Fruit fly (Drosophila melanogaster) whole organism, embryonic: Measurements from ENCODE around the gene Sk2.

ENCODE experiments used
- CG10543 ChIP-seq: fragments of 200-800 bp; sonication (Bioruptor generic); optimal IDR thresholded peaks from 3 replicates; lab custom pipeline; 2017; ENCODE audit warnings: missing biosample characterization, mild to moderate bottlenecking, missing genetic modification characterization, moderate library complexity
- CG11085 ChIP-seq: fragments of 200-800 bp; sonication (Bioruptor generic); IDR thresholded peaks from 2 replicates; pipeline ENCODE4 v1.3.6; 2022; ENCODE audit warnings: missing biosample characterization, missing genetic modification characterization
- CG1233 ChIP-seq: fragments of 200-800 bp; sonication (Bioruptor generic); optimal IDR thresholded peaks from 4 replicates; lab custom pipeline; 2018; ENCODE audit warnings: missing biosample characterization, mild to moderate bottlenecking, missing genetic modification characterization
- CG13424 ChIP-seq: fragments of 200-800 bp; sonication (Bioruptor generic); optimal IDR thresholded peaks from 2 replicates; lab custom pipeline; 2019; ENCODE audit warnings: missing biosample characterization, mild to moderate bottlenecking, missing genetic modification characterization, moderate library complexity
- CG15479 ChIP-seq: fragments of 200-800 bp; sonication (Bioruptor generic); optimal IDR thresholded peaks from 3 replicates; lab custom pipeline; 2019; ENCODE audit warnings: missing biosample characterization, mild to moderate bottlenecking, missing genetic modification characterization, moderate library complexity
- CG15601 ChIP-seq: fragments of 200-800 bp; sonication (Bioruptor generic); optimal IDR thresholded peaks from 3 replicates; lab custom pipeline; 2019; ENCODE audit warnings: missing biosample characterization, mild to moderate bottlenecking, missing genetic modification characterization, moderate library complexity
- CG17912 ChIP-seq: fragments of 200-800 bp; sonication (Bioruptor generic); optimal IDR thresholded peaks from 2 replicates; lab custom pipeline; 2018; ENCODE audit warnings: missing biosample characterization, mild to moderate bottlenecking, missing genetic modification characterization
- CG2712 ChIP-seq: fragments of 200-800 bp; optimal IDR thresholded peaks from 3 replicates; lab custom pipeline; 2019; ENCODE audit warnings: missing biosample characterization, mild to moderate bottlenecking, missing genetic modification characterization, moderate library complexity
- CG30020 ChIP-seq: fragments of 200-800 bp; optimal IDR thresholded peaks from 2 replicates; lab custom pipeline; 2019; ENCODE audit warnings: missing biosample characterization, mild to moderate bottlenecking, missing genetic modification characterization, moderate library complexity
- CG31224 ChIP-seq: fragments of 200-800 bp; sonication (Bioruptor generic); IDR thresholded peaks from 2 replicates; pipeline ENCODE4 v1.3.6; 2022; ENCODE audit warnings: missing biosample characterization, missing genetic modification characterization
- CG32767 ChIP-seq: fragments of 200-800 bp; sonication (Bioruptor generic); IDR thresholded peaks from 2 replicates; pipeline ENCODE4 v1.3.6; 2022; ENCODE audit warnings: missing biosample characterization, missing genetic modification characterization
- CG33557 ChIP-seq: fragments of 200-800 bp; sonication (Bioruptor generic); optimal IDR thresholded peaks from 2 replicates; lab custom pipeline; 2019; ENCODE audit warnings: missing biosample characterization, mild to moderate bottlenecking, missing genetic modification characterization, moderate library complexity
- CG6689 ChIP-seq: fragments of 200-800 bp; sonication (Bioruptor generic); IDR thresholded peaks from 2 replicates; pipeline ENCODE4 v1.3.6; 2022; ENCODE audit warnings: missing biosample characterization, missing genetic modification characterization
- CG6791 ChIP-seq: fragments of 200-800 bp; sonication (Bioruptor generic); IDR thresholded peaks from 3 replicates; pipeline ENCODE4 v1.3.6; 2022; ENCODE audit warnings: missing biosample characterization, missing genetic modification characterization; ENCODE audit not compliant: partially characterized antibody
- CG7372 ChIP-seq: fragments of 200-800 bp; sonication (Bioruptor generic); IDR thresholded peaks from 2 replicates; pipeline ENCODE4 v1.3.6; 2022; ENCODE audit warnings: missing biosample characterization, missing genetic modification characterization
- CG7963 ChIP-seq: fragments of 200-800 bp; sonication (Bioruptor generic); IDR thresholded peaks from 3 replicates; pipeline ENCODE4 v1.3.6; 2022; ENCODE audit warnings: missing biosample characterization, missing genetic modification characterization; ENCODE audit not compliant: partially characterized antibody
- CG7987 ChIP-seq: fragments of 200-800 bp; sonication (Bioruptor generic); optimal IDR thresholded peaks from 2 replicates; lab custom pipeline; 2018; ENCODE audit warnings: missing biosample characterization, mild to moderate bottlenecking, missing genetic modification characterization, moderate library complexity
- CG8924 ChIP-seq: fragments of 200-800 bp; optimal IDR thresholded peaks from 3 replicates; lab custom pipeline; 2019; ENCODE audit warnings: missing biosample characterization, mild to moderate bottlenecking, missing genetic modification characterization, moderate library complexity
- CHES-1-like ChIP-seq: fragments of 200-800 bp; sonication (Bioruptor generic); optimal IDR thresholded peaks from 2 replicates; lab custom pipeline; 2016; ENCODE audit warnings: missing biosample characterization, missing genetic modification characterization
- Dek ChIP-seq: fragments of 200-800 bp; sonication (Bioruptor generic); optimal IDR thresholded peaks from 3 replicates; lab custom pipeline; 2019; ENCODE audit warnings: missing biosample characterization, mild to moderate bottlenecking, missing genetic modification characterization, moderate library complexity
- Doc2 ChIP-seq: fragments of 200-800 bp; sonication (Bioruptor generic); IDR thresholded peaks from 2 replicates; pipeline ENCODE4 v1.3.6; 2022; ENCODE audit warnings: missing biosample characterization, missing genetic modification characterization
- E2f2 ChIP-seq: fragments of 200-800 bp; sonication (Bioruptor generic); IDR thresholded peaks from 2 replicates; pipeline ENCODE4 v1.3.6; 2022; ENCODE audit warnings: missing biosample characterization, missing genetic modification characterization
- Elba2 ChIP-seq: fragments of 200-800 bp; sonication (Bioruptor generic); optimal IDR thresholded peaks from 3 replicates; lab custom pipeline; 2016; ENCODE audit warnings: missing biosample characterization, missing genetic modification characterization
- GATAe ChIP-seq: fragments of 200-800 bp; sonication (Bioruptor generic); conservative IDR thresholded peaks from 2 replicates; pipeline ENCODE4 v1.3.6; 2022; ENCODE audit warnings: missing biosample characterization, missing genetic modification characterization
- Hr78 ChIP-seq, 2 experiments: fragments of 200-800 bp in 1 of 2; fragments of >200 bp in 1 of 2; sonication (Bioruptor generic) in 1 of 2; optimal IDR thresholded peaks; 2 replicates each; lab custom pipeline; 2017 to 2019; ENCODE audit warnings: missing biosample characterization in 2 of 2, missing genetic modification characterization in 2 of 2, mild to moderate bottlenecking in 1 of 2, moderate library complexity in 1 of 2
- NC2α ChIP-seq: fragments of 200-800 bp; sonication (Bioruptor generic); optimal IDR thresholded peaks from 2 replicates; lab custom pipeline; 2016; ENCODE audit warnings: missing biosample characterization, missing genetic modification characterization
- NFAT ChIP-seq: fragments of 200-800 bp; sonication (Bioruptor generic); IDR thresholded peaks from 2 replicates; pipeline ENCODE4 v1.3.6; 2022; ENCODE audit warnings: missing biosample characterization, missing genetic modification characterization
- Sin3A ChIP-seq: fragments of >200 bp; optimal IDR thresholded peaks from 2 replicates; lab custom pipeline; 2018
- Sox100B ChIP-seq: fragments of 200-800 bp; sonication (Bioruptor generic); optimal IDR thresholded peaks from 3 replicates; lab custom pipeline; 2018; ENCODE audit warnings: missing biosample characterization, mild to moderate bottlenecking, missing genetic modification characterization
- TFAM ChIP-seq: fragments of 200-800 bp; sonication (Bioruptor generic); optimal IDR thresholded peaks from 2 replicates; lab custom pipeline; 2017; ENCODE audit warnings: missing biosample characterization, missing genetic modification characterization, inconsistent platforms
- br ChIP-seq: fragments of >200 bp; optimal IDR thresholded peaks from 2 replicates; lab custom pipeline; 2017
- chif ChIP-seq, 2 experiments: fragments of 200-800 bp; sonication (Bioruptor generic); optimal IDR thresholded peaks; 3 replicates each; lab custom pipeline; 2016; ENCODE audit warnings: missing biosample characterization in 2 of 2, missing genetic modification characterization in 2 of 2
- chm ChIP-seq: fragments of 200-800 bp; sonication (Bioruptor generic); IDR thresholded peaks from 2 replicates; pipeline ENCODE4 v1.3.6; 2022; ENCODE audit warnings: missing biosample characterization, missing genetic modification characterization
- danr ChIP-seq: fragments of 200-800 bp; sonication (Bioruptor generic); IDR thresholded peaks from 2 replicates; pipeline ENCODE4 v1.3.6; 2022; ENCODE audit warnings: missing biosample characterization, missing genetic modification characterization
- dmrt99B ChIP-seq: fragments of 200-800 bp; sonication (Bioruptor generic); optimal IDR thresholded peaks from 2 replicates; lab custom pipeline; 2018; ENCODE audit warnings: missing biosample characterization, mild to moderate bottlenecking, missing genetic modification characterization, moderate library complexity
- gem ChIP-seq: fragments of 200-800 bp; sonication (Bioruptor generic); optimal IDR thresholded peaks from 2 replicates; lab custom pipeline; 2019; ENCODE audit warnings: missing biosample characterization, mild to moderate bottlenecking, missing genetic modification characterization, moderate library complexity
- grn ChIP-seq: fragments of 200-800 bp; sonication (Bioruptor generic); optimal IDR thresholded peaks from 3 replicates; lab custom pipeline; 2017; ENCODE audit warnings: missing biosample characterization, missing genetic modification characterization
- gsb-n ChIP-seq: fragments of 200-800 bp; sonication (Bioruptor generic); optimal IDR thresholded peaks from 3 replicates; lab custom pipeline; 2018; ENCODE audit warnings: missing biosample characterization, mild to moderate bottlenecking, missing genetic modification characterization
- hbn ChIP-seq: fragments of 200-800 bp; sonication (Bioruptor generic); IDR thresholded peaks from 2 replicates; pipeline ENCODE4 v1.3.6; 2022; ENCODE audit warnings: missing biosample characterization, missing genetic modification characterization; ENCODE audit not compliant: partially characterized antibody
- kah ChIP-seq: fragments of 200-800 bp; sonication (Bioruptor generic); optimal IDR thresholded peaks from 2 replicates; lab custom pipeline; 2018; ENCODE audit warnings: missing biosample characterization, mild to moderate bottlenecking, missing genetic modification characterization
- mirr ChIP-seq: fragments of 200-800 bp; sonication (Bioruptor generic); optimal IDR thresholded peaks from 3 replicates; lab custom pipeline; 2018; ENCODE audit warnings: missing biosample characterization, mild to moderate bottlenecking, missing genetic modification characterization
- nmo ChIP-seq: fragments of 200-800 bp; sonication (Bioruptor generic); optimal IDR thresholded peaks from 2 replicates; lab custom pipeline; 2018; ENCODE audit warnings: missing biosample characterization, mild to moderate bottlenecking, missing genetic modification characterization, moderate library complexity
- p53 ChIP-seq: fragments of 200-800 bp; sonication (Bioruptor generic); optimal IDR thresholded peaks from 2 replicates; lab custom pipeline; 2016; ENCODE audit warnings: missing biosample characterization, missing genetic modification characterization
- run ChIP-seq: fragments of 200-800 bp; sonication (Bioruptor generic); optimal IDR thresholded peaks from 3 replicates; lab custom pipeline; 2018; ENCODE audit warnings: missing biosample characterization, mild to moderate bottlenecking, missing genetic modification characterization
- salm ChIP-seq: fragments of 200-800 bp; sonication (Bioruptor generic); optimal IDR thresholded peaks from 2 replicates; lab custom pipeline; 2018; ENCODE audit warnings: missing biosample characterization, mild to moderate bottlenecking, missing genetic modification characterization
- sqz ChIP-seq: fragments of 200-800 bp; sonication (Bioruptor generic); optimal IDR thresholded peaks from 3 replicates; lab custom pipeline; 2018; ENCODE audit warnings: missing biosample characterization, mild to moderate bottlenecking, missing genetic modification characterization
- tio ChIP-seq: fragments of 200-800 bp; sonication (Bioruptor generic); optimal IDR thresholded peaks from 2 replicates; lab custom pipeline; 2017; ENCODE audit warnings: missing biosample characterization, missing genetic modification characterization, inconsistent platforms
- ttk ChIP-seq: fragments of 200-800 bp; sonication (Bioruptor generic); IDR thresholded peaks from 2 replicates; pipeline ENCODE4 v2.1.2; 2022; ENCODE audit warnings: missing biosample characterization, missing genetic modification characterization
- unpg ChIP-seq: fragments of 200-800 bp; sonication (Bioruptor generic); optimal IDR thresholded peaks from 3 replicates; lab custom pipeline; 2018; ENCODE audit warnings: missing biosample characterization, mild to moderate bottlenecking, missing genetic modification characterization, moderate library complexity

Gene Sk2

DNA sequence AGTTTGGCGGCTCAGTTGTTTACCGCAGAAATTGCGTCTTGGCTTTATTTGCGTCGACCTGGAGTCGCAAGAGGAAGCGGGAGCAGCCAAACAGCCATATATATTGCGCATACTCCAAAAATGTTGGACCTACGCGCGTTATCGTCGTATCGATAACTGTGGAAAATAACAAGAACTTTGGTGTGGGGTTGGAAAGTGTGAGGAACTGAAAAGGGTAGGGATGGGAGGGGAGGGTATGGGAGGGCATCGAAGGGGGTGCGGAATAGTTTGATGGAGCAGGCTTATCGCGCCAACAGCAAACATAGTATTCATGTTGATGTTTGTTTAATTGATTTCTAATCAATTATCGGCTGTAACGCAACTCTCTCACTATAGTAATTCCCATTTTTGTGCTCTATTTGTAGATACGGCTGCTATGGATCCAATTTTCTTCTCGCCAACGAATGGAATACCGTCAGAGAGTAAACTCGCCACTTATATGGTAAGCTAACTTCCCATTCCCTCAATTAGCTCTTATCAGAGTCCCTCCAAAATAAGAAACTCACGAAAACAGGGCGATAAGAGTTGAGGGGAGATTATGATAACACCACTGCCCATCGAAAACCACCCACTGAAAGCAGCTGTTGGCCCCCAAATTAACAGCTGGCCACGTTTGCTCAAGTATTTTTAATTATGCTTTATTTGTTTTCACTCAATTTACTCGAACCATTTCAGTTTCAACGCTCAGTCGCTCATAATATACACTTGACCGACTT lies 36.6 kb downstream of the Sk2 start (continued):
- peak; percentile 81 for TF ChIP-seq CG15601 (tag; lab: Kevin White, UChicago)
- TF ChIP-seq NFAT (GFP tag; lab: Robert Waterston, UW), result peak; percentile 92
- TF ChIP-seq CG13424, result peak; percentile 25
- no peak for TF ChIP-seq CG17912 (GFP tag; lab: Kevin White, UChicago)
- TF ChIP-seq Doc2 (GFP tag; lab: Robert Waterston, UW), result no peak
- TF ChIP-seq tio (GFP tag; lab: Kevin White, UChicago), result no peak
- TF ChIP-seq CG30020 (tag; lab: Kevin White, UChicago), result no peak
- TF ChIP-seq kah (GFP tag; lab: Kevin White, UChicago), result peak; percentile 22
- peak; percentile 84 for TF ChIP-seq chm (GFP tag; lab: Robert Waterston, UW)
- no peak for TF ChIP-seq CG7963 (GFP tag; lab: Robert Waterston, UW)
- peak; percentile 24 for TF ChIP-seq salm (tag; lab: Kevin White, UChicago)
- TF ChIP-seq danr, result no peak
- TF ChIP-seq CG8924, result peak; percentile 24
- TF ChIP-seq Sox100B (GFP tag; lab: Kevin White, UChicago), result peak; percentile 45
- TF ChIP-seq gsb-n (tag; lab: Kevin White, UChicago), result peak; percentile 23
- peak; percentile 46; the same call in 1 of the 2 replicates for TF ChIP-seq ttk
- peak; percentile 50 for TF ChIP-seq CHES-1-like (GFP tag; lab: Kevin White, UChicago)
- no peak for TF ChIP-seq dmrt99B (tag; lab: Kevin White, UChicago)
- TF ChIP-seq chif (GFP tag; optimal IDR thresholded peaks at IDR 0.05; lab: Kevin White, UChicago), result peak; percentile 13 to 28
- TF ChIP-seq gem (tag; lab: Kevin White, UChicago), result peak; percentile 48
- TF ChIP-seq grn (GFP tag; lab: Kevin White, UChicago), result peak; percentile 97
- no peak for TF ChIP-seq Sin3A
- peak; percentile 46 for TF ChIP-seq NC2α (GFP tag; lab: Kevin White, UChicago)
- TF ChIP-seq CG10543 (GFP tag; lab: Kevin White, UChicago), result peak; percentile 89
- TF ChIP-seq nmo, result no peak
- peak; percentile 91 for TF ChIP-seq GATAe (GFP tag; lab: Robert Waterston, UW)
- peak; percentile 24 for TF ChIP-seq CG2712 (tag; lab: Kevin White, UChicago)
- TF ChIP-seq CG15479 (GFP tag; lab: Kevin White, UChicago), result no peak
- TF ChIP-seq CG6689 (GFP tag; lab: Robert Waterston, UW), result peak; percentile 54; the same call in 1 of the 2 replicates
- TF ChIP-seq CG11085, result no peak
- no peak for TF ChIP-seq run (tag; lab: Kevin White, UChicago)
- no peak for TF ChIP-seq CG7372
- no peak for TF ChIP-seq p53
- TF ChIP-seq br, result no peak
- no peak for TF ChIP-seq hbn
- no peak for TF ChIP-seq CG31224 (GFP tag; lab: Robert Waterston, UW)
- no peak for TF ChIP-seq Elba2 (GFP tag; lab: Kevin White, UChicago)
- TF ChIP-seq sqz (GFP tag; lab: Kevin White, UChicago), result peak; percentile 11
- peak; percentile 47 for TF ChIP-seq TFAM (GFP tag; lab: Kevin White, UChicago)
- TF ChIP-seq Dek (tag; lab: Kevin White, UChicago), result no peak
- peak; percentile 51 for TF ChIP-seq CG7987 (GFP tag; lab: Kevin White, UChicago)
- TF ChIP-seq CG6791 (GFP tag; lab: Robert Waterston, UW), result peak; percentile 67; the same call in 1 of the 3 replicates
- TF ChIP-seq CG32767, result 0 out of 2 replicates have a peak, but pooled peaks have one; percentile 37
- TF ChIP-seq Hr78 (GFP tag; optimal IDR thresholded peaks at IDR 0.05; lab: Kevin White, UChicago), result peak in 1 of 2 experiments; percentile 32
- peak; percentile 87 for TF ChIP-seq mirr (GFP tag; lab: Kevin White, UChicago)
- TF ChIP-seq E2f2, result 0 out of 2 replicates have a peak, but pooled peaks have one; percentile 28
- peak; percentile 52 for TF ChIP-seq CG1233 (GFP tag; lab: Kevin White, UChicago)
- TF ChIP-seq unpg (GFP tag; lab: Kevin White, UChicago), result no peak
- TF ChIP-seq CG33557, result peak; percentile 80
